Worm (Caenorhabditis elegans) whole organism, L3 larva: ENCODE measurements around the gene C08H9.16.

ENCODE experiments used
- R02D3.7 ChIP-seq: fragments of 150-350 bp; optimal IDR thresholded peaks from 2 replicates; lab custom pipeline; 2014; ENCODE audit warnings: missing biosample characterization, missing genetic modification characterization
- ZK546.5 ChIP-seq: sonication (generic microtip); optimal IDR thresholded peaks from 2 replicates; lab custom pipeline; 2017; ENCODE audit warnings: missing biosample characterization, missing genetic modification characterization
- aly-2 ChIP-seq: fragments of 150-350 bp; optimal IDR thresholded peaks from 2 replicates; lab custom pipeline; 2014; ENCODE audit warnings: missing biosample characterization, missing genetic modification characterization
- ama-1 ChIP-seq: fragments of 150-350 bp; optimal IDR thresholded peaks from 2 replicates; lab custom pipeline; 2018
- ceh-16 ChIP-seq: sonication (generic microtip); optimal IDR thresholded peaks from 2 replicates; lab custom pipeline; 2017; ENCODE audit warnings: missing biosample characterization, missing genetic modification characterization
- ceh-28 ChIP-seq: fragments of 150-350 bp; optimal IDR thresholded peaks from 2 replicates; lab custom pipeline; 2014; ENCODE audit warnings: missing biosample characterization, missing genetic modification reagents, missing genetic modification characterization
- ceh-82 ChIP-seq: fragments of 150-350 bp; optimal IDR thresholded peaks from 2 replicates; lab custom pipeline; 2014; ENCODE audit warnings: missing biosample characterization, missing genetic modification characterization
- daf-12 ChIP-seq: fragments of 150-350 bp; optimal IDR thresholded peaks from 2 replicates; lab custom pipeline; 2014; ENCODE audit warnings: missing biosample characterization, missing genetic modification reagents, missing genetic modification characterization
- egl-27 ChIP-seq: sonication (generic microtip); optimal IDR thresholded peaks from 4 replicates; lab custom pipeline; 2017; ENCODE audit warnings: missing biosample characterization, missing genetic modification reagents, missing genetic modification characterization
- egl-5 ChIP-seq: fragments of 150-350 bp; optimal IDR thresholded peaks from 2 replicates; lab custom pipeline; 2017; ENCODE audit warnings: missing biosample characterization, missing genetic modification reagents, missing genetic modification characterization, inconsistent platforms
- elt-1 ChIP-seq: fragments of 150-350 bp; optimal IDR thresholded peaks from 2 replicates; lab custom pipeline; 2014; ENCODE audit warnings: missing biosample characterization, missing genetic modification characterization
- elt-2 ChIP-seq: sonication (generic microtip); optimal IDR thresholded peaks from 2 replicates; lab custom pipeline; 2016; ENCODE audit warnings: missing genetic modification reagents, mild to moderate bottlenecking, missing genetic modification characterization, missing compliant biosample characterization
- eor-1 ChIP-seq, 2 experiments: fragments of 150-350 bp; optimal IDR thresholded peaks; 2 replicates each; lab custom pipeline; 2014 to 2018; ENCODE audit warnings: missing biosample characterization in 2 of 2, missing genetic modification characterization in 2 of 2
- fkh-10 ChIP-seq: sonication (generic microtip); optimal IDR thresholded peaks from 2 replicates; lab custom pipeline; 2017; ENCODE audit warnings: missing biosample characterization, missing genetic modification reagents, missing genetic modification characterization
- fkh-2 ChIP-seq: fragments of 150-350 bp; optimal IDR thresholded peaks from 2 replicates; lab custom pipeline; 2014; ENCODE audit warnings: missing biosample characterization, missing genetic modification reagents, missing genetic modification characterization
- fos-1 ChIP-seq: fragments of 150-350 bp; optimal IDR thresholded peaks from 2 replicates; lab custom pipeline; 2014; ENCODE audit warnings: missing biosample characterization, missing genetic modification characterization
- hmg-11 ChIP-seq: sonication (generic microtip); optimal IDR thresholded peaks from 2 replicates; lab custom pipeline; 2016; ENCODE audit warnings: missing genetic modification characterization, missing compliant biosample characterization
- lin-15B ChIP-seq: fragments of 150-350 bp; optimal IDR thresholded peaks from 2 replicates; lab custom pipeline; 2014; ENCODE audit warnings: missing biosample characterization, missing genetic modification characterization
- lsy-12 ChIP-seq: sonication (generic microtip); optimal IDR thresholded peaks from 2 replicates; lab custom pipeline; 2016; ENCODE audit warnings: mild to moderate bottlenecking, missing genetic modification characterization, missing compliant biosample characterization
- mml-1 ChIP-seq: fragments of 150-350 bp; sonication (generic microtip); optimal IDR thresholded peaks from 3 replicates; lab custom pipeline; 2014; ENCODE audit warnings: missing biosample characterization, missing genetic modification characterization
- nfya-1 ChIP-seq: sonication (generic microtip); optimal IDR thresholded peaks from 2 replicates; lab custom pipeline; 2017; ENCODE audit warnings: missing genetic modification characterization, mild to moderate bottlenecking, missing compliant biosample characterization, antibody characterized with exemption, moderate library complexity; ENCODE audit not compliant: insufficient read depth
- nhr-11 ChIP-seq: fragments of 150-350 bp; optimal IDR thresholded peaks from 2 replicates; lab custom pipeline; 2014; ENCODE audit warnings: missing biosample characterization, missing genetic modification characterization
- nhr-12 ChIP-seq: fragments of 150-350 bp; optimal IDR thresholded peaks from 2 replicates; lab custom pipeline; 2014; ENCODE audit warnings: missing biosample characterization, missing genetic modification characterization
- nhr-23 ChIP-seq: fragments of 150-350 bp; optimal IDR thresholded peaks from 2 replicates; lab custom pipeline; 2014; ENCODE audit warnings: missing biosample characterization, missing genetic modification reagents, missing genetic modification characterization
- nhr-237 ChIP-seq: fragments of 150-350 bp; optimal IDR thresholded peaks from 2 replicates; lab custom pipeline; 2014; ENCODE audit warnings: missing biosample characterization, missing genetic modification characterization
- nhr-28 ChIP-seq: fragments of 150-350 bp; optimal IDR thresholded peaks from 2 replicates; lab custom pipeline; 2014; ENCODE audit warnings: missing biosample characterization, missing genetic modification characterization
- nhr-43 ChIP-seq: sonication (generic microtip); optimal IDR thresholded peaks from 2 replicates; lab custom pipeline; 2016; ENCODE audit warnings: mild to moderate bottlenecking, missing genetic modification characterization, missing compliant biosample characterization; ENCODE audit not compliant: poor library complexity, severe bottlenecking
- nhr-67 ChIP-seq: fragments of 150-350 bp; optimal IDR thresholded peaks from 2 replicates; lab custom pipeline; 2014; ENCODE audit warnings: missing biosample characterization, missing genetic modification characterization
- nhr-76 ChIP-seq: fragments of 150-350 bp; sonication (generic microtip); optimal IDR thresholded peaks from 5 replicates; lab custom pipeline; 2014; ENCODE audit warnings: missing biosample characterization, missing genetic modification characterization
- pha-4 ChIP-seq: fragments of 150-350 bp; optimal IDR thresholded peaks from 2 replicates; lab custom pipeline; 2014; ENCODE audit warnings: missing biosample characterization, missing genetic modification reagents, missing genetic modification characterization
- pqm-1 ChIP-seq: fragments of 150-350 bp; optimal IDR thresholded peaks from 2 replicates; lab custom pipeline; 2017; ENCODE audit warnings: missing biosample characterization, missing genetic modification characterization, inconsistent platforms
- sea-2 ChIP-seq: fragments of 150-350 bp; sonication (generic microtip); optimal IDR thresholded peaks from 4 replicates; lab custom pipeline; 2014; ENCODE audit warnings: missing biosample characterization, missing genetic modification reagents, missing genetic modification characterization
- skn-1 ChIP-seq: fragments of 150-350 bp; optimal IDR thresholded peaks from 2 replicates; lab custom pipeline; 2014; ENCODE audit warnings: missing biosample characterization, missing genetic modification characterization
- snpc-4 ChIP-seq: fragments of 150-350 bp; optimal IDR thresholded peaks from 2 replicates; lab custom pipeline; 2014; ENCODE audit warnings: missing biosample characterization, missing genetic modification characterization
- tbx-2 ChIP-seq: sonication (generic microtip); optimal IDR thresholded peaks from 2 replicates; lab custom pipeline; 2016; ENCODE audit warnings: mild to moderate bottlenecking, missing genetic modification characterization, missing compliant biosample characterization
- unc-39 ChIP-seq: sonication (generic microtip); optimal IDR thresholded peaks from 4 replicates; lab custom pipeline; 2017; ENCODE audit warnings: missing biosample characterization, missing genetic modification characterization
- unc-62 ChIP-seq: fragments of 150-350 bp; sonication (generic microtip); optimal IDR thresholded peaks from 4 replicates; lab custom pipeline; 2014; ENCODE audit warnings: missing biosample characterization, missing genetic modification reagents, missing genetic modification characterization
- ztf-4 ChIP-seq: fragments of 150-350 bp; optimal IDR thresholded peaks from 2 replicates; lab custom pipeline; 2014; ENCODE audit warnings: missing biosample characterization, missing genetic modification characterization

The C08H9.16 gene

DNA sequence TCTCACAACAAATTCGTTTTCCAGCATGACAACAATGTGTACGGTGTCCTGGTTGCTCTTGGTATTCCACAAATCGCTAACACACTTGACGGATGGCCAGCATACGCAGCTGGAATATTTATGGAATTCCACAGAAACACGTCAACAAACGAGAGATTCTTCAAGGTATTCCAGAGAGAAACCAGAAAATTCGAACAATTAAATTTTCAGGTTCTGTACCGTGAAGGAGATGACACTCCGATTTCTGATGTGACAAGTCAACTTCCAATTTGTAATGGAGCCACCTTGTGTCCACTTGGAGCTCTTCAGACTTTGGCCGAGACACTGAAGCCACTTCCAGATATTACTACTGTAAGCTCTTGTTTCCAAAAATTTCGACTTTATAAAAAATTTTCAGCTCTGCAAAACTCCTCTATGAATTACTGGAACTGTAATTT is 41.4 kb downstream of the C08H9.16 start:
- TF ChIP-seq elt-1 (tag; lab: Kevin White, UChicago), result no peak
- no peak for TF ChIP-seq egl-5
- TF ChIP-seq nhr-237, result no peak
- TF ChIP-seq lsy-12 (tag; lab: Kevin White, UChicago), result peak; percentile 29
- TF ChIP-seq nhr-43 (tag; lab: Kevin White, UChicago), result peak; percentile 60
- TF ChIP-seq pha-4 (tag; lab: Kevin White, UChicago), result no peak
- no peak for TF ChIP-seq egl-27 (tag; lab: Kevin White, UChicago)
- TF ChIP-seq elt-2 (tag; lab: Kevin White, UChicago), result peak; percentile 11
- no peak for TF ChIP-seq fkh-2
- no peak for TF ChIP-seq ceh-82 (tag; lab: Kevin White, UChicago)
- no peak for TF ChIP-seq fos-1
- TF ChIP-seq sea-2 (GFP tag; lab: Kevin White, UChicago), result no peak
- TF ChIP-seq ztf-4 (tag; lab: Kevin White, UChicago), result no peak
- TF ChIP-seq R02D3.7 (tag; lab: Kevin White, UChicago), result no peak
- TF ChIP-seq snpc-4 (tag; lab: Kevin White, UChicago), result no peak
- no peak for TF ChIP-seq ZK546.5 (tag; lab: Kevin White, UChicago)
- no peak for TF ChIP-seq pqm-1 (tag; lab: Kevin White, UChicago)
- TF ChIP-seq ama-1 (lab: Kevin White, UChicago), result peak; percentile 92
- no peak for TF ChIP-seq lin-15B (tag; lab: Kevin White, UChicago)

DNA sequence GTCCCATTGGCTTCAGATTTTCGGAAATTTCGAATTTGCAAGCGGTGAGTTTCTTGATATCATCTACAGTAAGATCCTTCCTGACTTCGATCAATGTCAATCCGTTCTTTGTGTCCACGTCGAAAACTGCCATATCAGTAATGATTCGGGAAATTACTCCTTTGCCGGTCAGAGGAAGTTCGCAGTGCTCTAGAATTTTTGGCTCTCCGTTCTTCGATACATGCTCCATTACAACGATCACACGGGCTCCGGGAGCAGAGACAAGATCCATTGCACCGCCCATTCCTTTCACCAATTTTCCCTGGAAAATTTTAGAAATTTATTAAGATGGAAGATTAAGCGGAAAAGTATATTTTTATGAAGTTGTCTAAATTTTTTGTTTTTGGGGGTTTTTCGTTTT is 42.0 kb downstream of the C08H9.16 start:
- TF ChIP-seq nhr-76 (tag; lab: Kevin White, UChicago) (no peak), nhr-43 (tag; lab: Kevin White, UChicago) (peak; percentile 41), ama-1 (lab: Kevin White, UChicago) (peak; percentile 86), nhr-67 (tag; lab: Kevin White, UChicago) (no peak)

DNA sequence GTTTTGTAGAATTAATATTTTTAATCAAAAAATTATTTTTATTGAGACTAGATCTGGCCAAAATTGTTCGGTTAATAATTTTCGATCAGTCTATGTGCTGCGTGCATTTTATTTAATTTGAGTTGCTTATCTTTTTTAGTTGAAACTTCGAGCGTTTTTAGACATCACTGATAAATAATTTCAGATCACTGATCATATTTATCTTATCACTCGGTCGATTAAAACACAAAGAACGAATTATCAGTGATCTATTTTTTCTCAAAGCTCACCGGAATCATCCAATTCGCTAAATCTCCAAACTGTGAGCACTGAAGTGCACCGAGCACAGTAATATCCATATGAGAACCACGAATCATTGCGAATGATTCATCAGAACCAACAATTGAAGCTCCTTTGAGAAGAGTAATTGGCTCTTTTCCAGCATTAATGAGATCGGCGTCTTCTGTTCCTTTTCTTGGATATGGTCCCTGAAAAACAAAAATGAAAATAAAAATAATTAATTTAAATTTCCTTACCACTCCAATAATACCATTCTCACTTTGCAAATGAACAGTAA is 42.5 kb downstream of the C08H9.16 start:
- TF ChIP-seq mml-1 (no peak), R02D3.7 (tag; lab: Kevin White, UChicago) (no peak), nhr-237 (no peak), elt-2 (tag; lab: Kevin White, UChicago) (peak; percentile 83), pqm-1 (tag; lab: Kevin White, UChicago) (peak; percentile 82), ama-1 (lab: Kevin White, UChicago) (peak; percentile 37), pha-4 (tag; lab: Kevin White, UChicago) (peak; percentile 38)
- TF ChIP-seq, all 47 proteins: peak for 4

DNA sequence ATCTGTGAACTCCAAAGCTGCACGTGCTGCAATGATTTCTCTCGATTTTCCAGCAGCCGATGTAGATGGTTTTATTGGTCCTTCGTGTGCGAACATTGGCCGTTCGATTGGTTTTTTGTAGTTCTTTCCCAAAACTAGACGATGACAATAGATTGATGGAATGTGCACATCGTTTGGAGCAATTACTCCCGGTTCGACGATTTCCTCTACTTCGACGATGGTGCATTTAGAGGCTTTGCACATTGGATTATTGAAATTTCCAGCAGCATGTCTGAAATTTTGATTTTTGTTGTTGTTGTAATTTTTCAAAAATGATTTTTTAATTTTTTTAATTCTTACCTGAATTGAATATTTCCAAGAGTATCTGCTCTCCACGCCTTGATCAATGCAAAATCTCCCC is 43.1 kb downstream of the C08H9.16 start:
- TF ChIP-seq egl-27 (tag; lab: Kevin White, UChicago) (no peak), ama-1 (lab: Kevin White, UChicago) (peak; percentile 55)

DNA sequence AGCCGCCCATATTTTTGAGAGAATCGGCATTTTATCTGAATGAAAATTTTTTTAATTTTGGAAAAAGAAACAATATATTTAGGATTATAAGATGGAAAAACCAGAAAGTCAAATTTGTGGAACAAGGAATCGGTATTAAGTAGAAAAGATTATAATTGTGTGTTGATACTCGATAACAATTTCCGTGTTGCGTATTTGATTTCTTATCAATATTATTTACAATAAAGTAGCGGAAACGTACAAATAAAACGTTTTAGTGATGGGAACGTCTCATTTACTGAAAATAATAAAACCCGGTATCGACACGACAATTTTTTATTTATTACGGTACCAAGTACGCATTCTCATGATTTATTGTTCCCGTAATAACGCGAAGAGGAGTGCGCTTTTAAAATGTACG is 44.3 kb downstream of the C08H9.16 start, which contains the start of gene C05C10.3:
Gene C05C10.3 (minus strand): TSS at position 35 of the 400 bp plus-strand sequence.
- TF ChIP-seq nhr-11 (tag; lab: Kevin White, UChicago) (no peak), elt-2 (tag; lab: Kevin White, UChicago) (peak; percentile 60), ceh-82 (tag; lab: Kevin White, UChicago) (no peak), aly-2 (tag; lab: Kevin White, UChicago) (no peak), R02D3.7 (tag; lab: Kevin White, UChicago) (no peak), pqm-1 (tag; lab: Kevin White, UChicago) (peak; percentile 75), nhr-76 (tag; lab: Kevin White, UChicago) (no peak), eor-1 (tag; optimal IDR thresholded peaks at IDR 0.05; lab: Kevin White, UChicago) (no peak), pha-4 (tag; lab: Kevin White, UChicago) (peak; percentile 6), ceh-16 (no peak)

DNA sequence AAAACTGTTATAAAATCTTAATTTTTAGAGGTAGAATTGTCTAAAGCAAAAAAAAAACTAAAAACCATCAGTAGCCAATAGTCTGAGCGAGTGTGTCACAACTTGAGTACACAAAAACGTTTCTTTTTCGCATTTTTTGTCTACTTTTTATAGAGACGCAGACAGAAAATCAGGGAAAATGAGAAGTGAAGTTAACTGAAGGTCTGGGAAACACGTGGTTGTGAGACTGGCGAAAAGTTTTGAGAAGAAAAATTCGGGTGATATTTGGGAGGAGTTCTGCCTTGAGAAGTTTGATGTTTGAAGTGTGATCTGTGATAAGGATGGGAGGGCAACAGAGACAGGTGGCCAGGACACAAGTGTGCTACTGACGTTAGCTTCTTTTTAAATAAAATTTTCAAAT is 45.0 kb downstream of the C08H9.16 start:
- TF ChIP-seq snpc-4 (tag; lab: Kevin White, UChicago) (no peak), nhr-12 (tag; lab: Kevin White, UChicago) (no peak), ztf-4 (tag; lab: Kevin White, UChicago) (no peak), unc-39 (no peak), nhr-67 (tag; lab: Kevin White, UChicago) (no peak), fkh-10 (GFP tag; lab: Kevin White, UChicago) (no peak), hmg-11 (peak; percentile 33), ZK546.5 (tag; lab: Kevin White, UChicago) (no peak), nhr-11 (tag; lab: Kevin White, UChicago) (peak; percentile 94), skn-1 (no peak), elt-2 (tag; lab: Kevin White, UChicago) (peak; percentile 75), pha-4 (tag; lab: Kevin White, UChicago) (peak; percentile 94), ceh-16 (no peak), elt-1 (tag; lab: Kevin White, UChicago) (no peak), fos-1 (no peak), nfya-1 (tag; lab: Kevin White, UChicago) (peak; percentile 75), ceh-28 (peak; percentile 39), nhr-28 (tag; lab: Kevin White, UChicago) (no peak), pqm-1 (tag; lab: Kevin White, UChicago) (peak; percentile 61), nhr-76 (tag; lab: Kevin White, UChicago) (peak; percentile 48), daf-12 (no peak), unc-62 (no peak), R02D3.7 (tag; lab: Kevin White, UChicago) (peak; percentile 33), egl-27 (tag; lab: Kevin White, UChicago) (peak; percentile 58), tbx-2 (tag; lab: Kevin White, UChicago) (peak; percentile 21), nhr-23 (tag; lab: Kevin White, UChicago) (peak; percentile 86)
